Worm (Caenorhabditis elegans): Measurements from ENCODE around the gene F56B3.9.

F56B3.9 gene

DNA sequence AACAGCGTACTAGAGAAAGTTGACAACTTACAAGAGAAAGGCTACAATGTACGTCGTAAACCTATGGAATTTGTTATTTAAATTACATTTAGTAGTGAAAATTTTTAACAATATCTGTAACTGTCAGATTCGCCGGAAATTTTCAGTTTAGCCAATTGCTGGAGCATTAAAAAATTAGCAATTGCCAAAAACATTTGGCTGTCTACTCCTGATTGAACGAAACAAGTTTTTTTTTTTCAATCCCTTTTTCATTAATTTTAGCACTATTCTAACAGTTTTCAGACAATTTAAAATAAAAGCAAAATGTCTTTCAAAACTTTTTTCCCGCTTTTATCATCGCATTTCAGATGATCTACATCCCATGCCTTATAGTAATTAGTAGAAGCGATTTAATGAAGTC, 14.2 kb upstream of the F56B3.9 start:
- TF ChIP-seq unc-62 (GFP tag; optimal IDR thresholded peaks at IDR 0.05 in 1 of 2): peak in 1 of 2 experiments; percentile 94
- TF ChIP-seq unc-62 (tag; optimal IDR thresholded peaks at IDR 0.05): no peak
- TF ChIP-seq ceh-44 (GFP tag; IDR thresholded peaks at IDR 0.05): no peak
- TF ChIP-seq aha-1 (tag): peak; percentile 38

ce11 chrIV:757548-757947, 13.6 kb upstream of the F56B3.9 start:
- no peak for TF ChIP-seq R02D3.7 (tag; optimal IDR thresholded peaks at IDR 0.05)
- TF ChIP-seq aha-1 (tag): peak; percentile 63
- TF ChIP-seq hif-1 (tag; optimal IDR thresholded peaks at IDR 0.05): no peak
- TF ChIP-seq skn-1 (tag; optimal IDR thresholded peaks at IDR 0.05): no peak
- TF ChIP-seq unc-62 (GFP tag; optimal IDR thresholded peaks at IDR 0.05 in 1 of 2): peak in 1 of 2 experiments; percentile 47
- TF ChIP-seq unc-62 (tag; optimal IDR thresholded peaks at IDR 0.05): no peak

- 0 out of 2 replicates have a peak, but pooled peaks have one; percentile 26 for TF ChIP-seq hmg-1.1 (GFP tag; IDR thresholded peaks at IDR 0.05)
- TF ChIP-seq aha-1 (tag): peak; percentile 63
- no peak for TF ChIP-seq pqm-1 (tag; optimal IDR thresholded peaks at IDR 0.05)
These were observed 10.9 kb upstream of the F56B3.9 start, which contains the start of gene gst-40 for ce11 chrIV:760267-760666. gst-40 (plus strand) TSS chrIV:760502.

DNA sequence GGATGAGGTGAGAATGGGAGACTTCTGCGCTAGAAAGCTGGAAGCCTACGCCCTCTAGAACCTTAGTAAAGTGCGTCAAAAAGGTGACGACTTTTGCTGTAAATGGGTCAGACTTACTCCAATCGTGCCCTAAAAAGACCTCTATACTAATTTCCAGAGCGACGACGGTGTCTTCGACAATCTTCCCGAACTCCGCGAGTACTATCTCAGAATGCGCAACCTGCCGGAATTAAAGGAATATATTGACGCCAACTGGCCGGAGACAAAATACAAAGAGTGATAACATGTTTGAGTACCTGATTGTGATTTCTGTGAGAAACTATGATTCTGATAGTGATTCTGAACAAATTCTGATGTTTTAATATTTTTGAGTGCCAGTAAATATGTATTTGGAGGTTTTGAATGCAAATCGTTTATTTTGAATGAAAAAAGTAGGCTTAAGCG, 9.1 kb upstream of the F56B3.9 start:
- TF ChIP-seq lin-29 (GFP tag; IDR thresholded peaks at IDR 0.05): no peak
- peak in 1 of 2 experiments; percentile 92 for TF ChIP-seq unc-62 (GFP tag; optimal IDR thresholded peaks at IDR 0.05 in 1 of 2)
- no peak for TF ChIP-seq unc-62 (tag; optimal IDR thresholded peaks at IDR 0.05)
- peak; percentile 31 for TF ChIP-seq nhr-10 (tag; optimal IDR thresholded peaks at IDR 0.05)
- TF ChIP-seq Y48G9A.11 (GFP tag; IDR thresholded peaks at IDR 0.05): 0 out of 2 replicates have a peak, but pooled peaks have one; percentile 12
- peak; percentile 32 for TF ChIP-seq nhr-25 (tag; optimal IDR thresholded peaks at IDR 0.05; ENCODE audit: borderline replicate concordance, insufficient read depth)
- peak; percentile 73 for TF ChIP-seq aha-1 (tag)
- peak; percentile 6 for TF ChIP-seq mes-2 (tag; optimal IDR thresholded peaks at IDR 0.05; ENCODE audit: poor library complexity, severe bottlenecking)
- TF ChIP-seq ZK546.5 (tag; optimal IDR thresholded peaks at IDR 0.05): no peak
- peak; percentile 40 for TF ChIP-seq nhr-77 (tag; optimal IDR thresholded peaks at IDR 0.05)
- TF ChIP-seq ztf-11 (tag; optimal IDR thresholded peaks at IDR 0.05): no peak
- TF ChIP-seq zfp-3 (GFP tag; conservative IDR thresholded peaks at IDR 0.05): 0 out of 2 replicates have a peak, but pooled peaks have one; percentile 68
- TF ChIP-seq dve-1 (tag; optimal IDR thresholded peaks at IDR 0.05; ENCODE audit: insufficient read depth): no peak
- no peak for TF ChIP-seq hif-1 (tag; optimal IDR thresholded peaks at IDR 0.05)
- TF ChIP-seq ceh-62 (tag; optimal IDR thresholded peaks at IDR 0.05): no peak
- peak; percentile 91 for TF ChIP-seq ama-1 (optimal IDR thresholded peaks at IDR 0.05)

- TF ChIP-seq ceh-62 (tag; optimal IDR thresholded peaks at IDR 0.05) (no peak), ceh-44 (GFP tag; IDR thresholded peaks at IDR 0.05) (no peak), mxl-3 (GFP tag; optimal IDR thresholded peaks at IDR 0.05) (no peak), spr-3 (GFP tag; optimal IDR thresholded peaks at IDR 0.05) (no peak), lin-38 (GFP tag; IDR thresholded peaks at IDR 0.05) (0 out of 2 replicates have a peak, but pooled peaks have one; percentile 9), ZK546.5 (tag; optimal IDR thresholded peaks at IDR 0.05) (no peak), daf-16 (GFP tag; optimal IDR thresholded peaks at IDR 0.05) (no peak), daf-16 (tag; optimal IDR thresholded peaks at IDR 0.05) (no peak), mes-2 (tag; optimal IDR thresholded peaks at IDR 0.05; ENCODE audit: poor library complexity, severe bottlenecking) (no peak), unc-130 (GFP tag; optimal IDR thresholded peaks at IDR 0.05) (no peak), T26A8.4 (GFP tag; IDR thresholded peaks at IDR 0.05) (no peak), set-16 (GFP tag; IDR thresholded peaks at IDR 0.05) (peak; percentile 96), ceh-32 (tag; optimal IDR thresholded peaks at IDR 0.05; ENCODE audit: poor library complexity) (no peak), dmd-9 (GFP tag; IDR thresholded peaks at IDR 0.05) (no peak), mdl-1 (tag; optimal IDR thresholded peaks at IDR 0.05) (no peak), R02D3.7 (tag; optimal IDR thresholded peaks at IDR 0.05) (no peak)
These were observed 8.4 kb upstream of the F56B3.9 start for ce11 chrIV:762486-763376.

Data from whole organism, L4 larva.